Fruit fly (Drosophila melanogaster): Measurements from ENCODE around the gene CG13014.

DNA sequence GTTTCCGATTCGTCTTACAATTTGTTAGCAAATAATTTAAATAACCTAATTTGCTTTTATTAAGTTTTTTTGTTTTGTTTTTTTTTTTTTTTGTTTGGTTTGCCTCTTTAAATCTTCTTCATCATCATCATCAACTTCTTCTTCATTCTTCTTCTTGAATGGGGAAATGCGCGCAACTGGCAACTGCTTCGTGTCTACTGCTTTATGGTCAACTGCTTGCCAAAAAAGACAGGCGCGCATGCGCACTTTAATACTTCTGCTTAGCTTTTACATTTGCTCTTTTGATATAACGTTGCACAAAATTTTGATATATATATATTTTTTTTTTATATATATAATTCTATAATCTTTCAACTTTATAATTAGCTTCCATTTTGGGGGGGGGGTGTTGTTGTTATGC, 22.3 kb upstream of the CG13014 start:
- TF ChIP-seq CG8478 (optimal IDR thresholded peaks at IDR 0.05) (no peak), CTCF (optimal IDR thresholded peaks at IDR 0.05) (no peak)

Measured in S2 (cell line).